Worm (Caenorhabditis elegans): ENCODE measurements around the gene ipla-6.

ce11 chrIV:6294081-6294480, 43.4 kb upstream of the ipla-6 start, which contains the start of gene hil-2:
- TF ChIP-seq ztf-1 (GFP tag; conservative IDR thresholded peaks at IDR 0.05), result no peak
- no peak for TF ChIP-seq ceh-82 (tag; optimal IDR thresholded peaks at IDR 0.05)
- TF ChIP-seq elt-3 (tag; optimal IDR thresholded peaks at IDR 0.05), result no peak
- TF ChIP-seq lsy-2 (tag; optimal IDR thresholded peaks at IDR 0.05), result no peak

All from whole organism, L2 larva.